Worm (Caenorhabditis elegans) whole organism, L1 larva: Measurements from ENCODE around the gene copd-1.

Source experiments
- C04F5.9 ChIP-seq: sonication (generic microtip); optimal IDR thresholded peaks from 2 replicates; lab custom pipeline; 2016; ENCODE audit warnings: missing genetic modification characterization, missing compliant biosample characterization
- aha-1 ChIP-seq: fragments of 150-350 bp; optimal IDR thresholded peaks from 2 replicates; lab custom pipeline; 2014; ENCODE audit warnings: missing biosample characterization, missing genetic modification characterization
- ceh-82 ChIP-seq, 3 experiments: fragments of 150-350 bp in 1 of 3; sonication (generic microtip) in 2 of 3; optimal IDR thresholded peaks; 2 replicates each; lab custom pipeline; 2014 to 2017; ENCODE audit warnings: missing biosample characterization in 3 of 3, missing genetic modification characterization in 3 of 3
- ces-1 ChIP-seq: fragments of 150-350 bp; optimal IDR thresholded peaks from 2 replicates; lab custom pipeline; 2014; ENCODE audit warnings: missing biosample characterization, missing genetic modification reagents, missing genetic modification characterization
- dpl-1 ChIP-seq, 3 experiments: fragments of 150-350 bp in 2 of 3; sonication (generic microtip) in 1 of 3; optimal IDR thresholded peaks; 2 replicates each; lab custom pipeline; 2014 to 2017; ENCODE audit warnings: missing biosample characterization in 3 of 3, missing genetic modification characterization in 3 of 3, missing genetic modification reagents in 3 of 3
- dsc-1 ChIP-seq: sonication (generic microtip); optimal IDR thresholded peaks from 2 replicates; lab custom pipeline; 2016; ENCODE audit warnings: mild to moderate bottlenecking, missing genetic modification characterization, missing compliant biosample characterization
- efl-1 ChIP-seq, 4 experiments: fragments of 150-350 bp; optimal IDR thresholded peaks in 3 of 4; peaks in 1 of 4; 1 replicate in 1 of 4; 2 replicates in 3 of 4; lab custom pipeline; 2014; ENCODE audit warnings: missing biosample characterization in 2 of 4, missing genetic modification characterization in 2 of 4, missing genetic modification reagents in 2 of 4
- efl-3 ChIP-seq: fragments of 200-800 bp; sonication (Bioruptor generic); optimal IDR thresholded peaks from 2 replicates; lab custom pipeline; 2018; ENCODE audit warnings: mild to moderate bottlenecking, missing genetic modification characterization, missing compliant biosample characterization
- egl-13 ChIP-seq: sonication (generic microtip); optimal IDR thresholded peaks from 2 replicates; lab custom pipeline; 2016; ENCODE audit warnings: missing genotype, missing genetic modification reagents, missing genetic modification characterization, missing compliant biosample characterization
- elt-3 ChIP-seq, 6 experiments: fragments of 150-350 bp in 1 of 6; sonication (generic microtip); optimal IDR thresholded peaks; 2 replicates each; lab custom pipeline; 2017 to 2018; ENCODE audit warnings: missing biosample characterization in 6 of 6, missing genetic modification characterization in 6 of 6, inconsistent platforms in 1 of 6
- fkh-10 ChIP-seq: sonication (generic microtip); optimal IDR thresholded peaks from 2 replicates; lab custom pipeline; 2017; ENCODE audit warnings: missing biosample characterization, missing genetic modification reagents, missing genetic modification characterization
- fkh-8 ChIP-seq: sonication (generic microtip); optimal IDR thresholded peaks from 2 replicates; lab custom pipeline; 2016; ENCODE audit warnings: mild to moderate bottlenecking, missing genetic modification characterization, missing compliant biosample characterization
- fos-1 ChIP-seq: fragments of 150-350 bp; optimal IDR thresholded peaks from 2 replicates; lab custom pipeline; 2014; ENCODE audit warnings: missing biosample characterization, missing genetic modification characterization
- grh-1 ChIP-seq: fragments of 200-800 bp; sonication (Bioruptor generic); IDR thresholded peaks from 2 replicates; pipeline ENCODE4 v1.3.6; 2022; ENCODE audit warnings: missing genetic modification reagents, missing genetic modification characterization, missing compliant biosample characterization
- irx-1 ChIP-seq: sonication (generic microtip); optimal IDR thresholded peaks from 2 replicates; lab custom pipeline; 2016; ENCODE audit warnings: missing genetic modification characterization, missing compliant biosample characterization
- isw-1 ChIP-seq: fragments of 200-800 bp; sonication (Bioruptor generic); IDR thresholded peaks from 2 replicates; pipeline ENCODE4 v1.3.6; 2022; ENCODE audit warnings: missing genetic modification characterization, missing compliant biosample characterization
- lin-13 ChIP-seq: fragments of 150-350 bp; optimal IDR thresholded peaks from 2 replicates; lab custom pipeline; 2014; ENCODE audit warnings: missing biosample characterization, missing genetic modification reagents, missing genetic modification characterization
- lin-14 ChIP-seq: fragments of 200-800 bp; sonication (Bioruptor generic); optimal IDR thresholded peaks from 2 replicates; lab custom pipeline; 2018; ENCODE audit warnings: mild to moderate bottlenecking, missing genetic modification characterization, moderate library complexity, missing compliant biosample characterization
- lin-15B ChIP-seq: fragments of 150-350 bp; sonication (generic microtip); optimal IDR thresholded peaks from 3 replicates; lab custom pipeline; 2014; ENCODE audit warnings: missing biosample characterization, missing genetic modification characterization
- lin-35 ChIP-seq, 2 experiments: fragments of 150-350 bp; optimal IDR thresholded peaks; 2 replicates each; lab custom pipeline; 2014; ENCODE audit warnings: missing biosample characterization in 2 of 2, missing genetic modification characterization in 2 of 2, missing genetic modification reagents in 2 of 2
- lsy-2 ChIP-seq, 2 experiments: fragments of 150-350 bp; optimal IDR thresholded peaks; 2 replicates each; lab custom pipeline; 2014; ENCODE audit warnings: missing biosample characterization in 2 of 2, missing genetic modification characterization in 2 of 2
- mab-9 ChIP-seq: fragments of 200-800 bp; sonication (Bioruptor generic); IDR thresholded peaks from 2 replicates; pipeline ENCODE4 v1.3.6; 2022; ENCODE audit warnings: missing genetic modification reagents, missing genetic modification characterization, missing compliant biosample characterization
- mep-1 ChIP-seq: fragments of 150-350 bp; optimal IDR thresholded peaks from 2 replicates; lab custom pipeline; 2014; ENCODE audit warnings: missing biosample characterization, missing genetic modification characterization
- nhr-19 ChIP-seq: fragments of 200-800 bp; sonication (Bioruptor generic); conservative IDR thresholded peaks from 2 replicates; pipeline ENCODE4 v1.3.6; 2022; ENCODE audit warnings: missing genetic modification characterization, missing compliant biosample characterization
- nhr-20 ChIP-seq: sonication (generic microtip); optimal IDR thresholded peaks from 2 replicates; lab custom pipeline; 2016; ENCODE audit warnings: mild to moderate bottlenecking, missing genetic modification characterization, missing compliant biosample characterization
- nhr-71 ChIP-seq: sonication (generic microtip); optimal IDR thresholded peaks from 2 replicates; lab custom pipeline; 2016; ENCODE audit warnings: mild to moderate bottlenecking, missing genetic modification characterization, moderate library complexity, missing compliant biosample characterization
- nhr-76 ChIP-seq: sonication (generic microtip); optimal IDR thresholded peaks from 2 replicates; lab custom pipeline; 2017; ENCODE audit warnings: missing biosample characterization, missing genetic modification characterization
- nhr-84 ChIP-seq: sonication (generic microtip); optimal IDR thresholded peaks from 2 replicates; lab custom pipeline; 2017; ENCODE audit warnings: missing biosample characterization, missing genetic modification characterization
- nhr-85 ChIP-seq: sonication (generic microtip); peaks from one replicate; lab custom pipeline; 2016; ENCODE audit warnings: missing genetic modification characterization, inconsistent platforms, missing compliant biosample characterization
- nhr-90 ChIP-seq: sonication (generic microtip); optimal IDR thresholded peaks from 2 replicates; lab custom pipeline; 2016; ENCODE audit warnings: mild to moderate bottlenecking, missing genetic modification characterization, missing compliant biosample characterization; ENCODE audit not compliant: poor library complexity
- pag-3 ChIP-seq: sonication (generic microtip); optimal IDR thresholded peaks from 2 replicates; lab custom pipeline; 2017; ENCODE audit warnings: missing genetic modification characterization, mild to moderate bottlenecking, missing compliant biosample characterization, antibody characterized with exemption, borderline replicate concordance; ENCODE audit not compliant: insufficient read depth
- snpc-4 ChIP-seq: fragments of 150-350 bp; optimal IDR thresholded peaks from 2 replicates; lab custom pipeline; 2014; ENCODE audit warnings: missing biosample characterization, missing genetic modification characterization
- vab-15 ChIP-seq: sonication (generic microtip); optimal IDR thresholded peaks from 2 replicates; lab custom pipeline; 2017; ENCODE audit warnings: missing genotype, mild to moderate bottlenecking, missing genetic modification characterization, missing compliant biosample characterization
- xbp-1 ChIP-seq: sonication (generic microtip); optimal IDR thresholded peaks from 2 replicates; lab custom pipeline; 2016; ENCODE audit warnings: missing genetic modification characterization, missing compliant biosample characterization
- ztf-4 ChIP-seq: fragments of 150-350 bp; optimal IDR thresholded peaks from 2 replicates; lab custom pipeline; 2014; ENCODE audit warnings: missing biosample characterization, missing genetic modification characterization

Gene copd-1

ce11 chrIII:6608101-6608672, 16.6 kb downstream of the copd-1 start, which contains the start of the genes mdh-2 and F20H11.4 (continued):
- TF ChIP-seq dpl-1 (GFP tag; optimal IDR thresholded peaks at IDR 0.05; lab: Kevin White, UChicago), result peak; percentile 95 to 97 (median 95)
- TF ChIP-seq ztf-4 (tag; lab: Kevin White, UChicago), result peak; percentile 27
- TF ChIP-seq dsc-1 (tag; lab: Kevin White, UChicago), result peak; percentile 62
- TF ChIP-seq efl-1 (optimal IDR thresholded peaks at IDR 0.05; lab: Kevin White, UChicago), result peak; percentile 85 to 97
- TF ChIP-seq efl-1 (GFP tag; optimal IDR thresholded peaks at IDR 0.05 in 1 of 2; lab: Kevin White, UChicago), result peak; percentile 96 to 99
- peak; percentile 80 for TF ChIP-seq lin-13 (GFP tag; lab: Kevin White, UChicago)
- TF ChIP-seq C04F5.9 (tag; lab: Kevin White, UChicago), result no peak
- TF ChIP-seq lsy-2 (tag; optimal IDR thresholded peaks at IDR 0.05; lab: Kevin White, UChicago), result peak; percentile 86 to 93
- TF ChIP-seq vab-15, result no peak
- peak; percentile 100 for TF ChIP-seq nhr-19
- TF ChIP-seq fos-1 (tag; lab: Kevin White, UChicago), result no peak
- peak; percentile 82 for TF ChIP-seq nhr-90 (tag; lab: Kevin White, UChicago)
- TF ChIP-seq xbp-1, result peak; percentile 86
- TF ChIP-seq pag-3 (tag; lab: Kevin White, UChicago), result no peak
- TF ChIP-seq nhr-84, result no peak
- TF ChIP-seq isw-1, result peak; percentile 74
- TF ChIP-seq ces-1 (GFP tag; lab: Kevin White, UChicago), result no peak
- TF ChIP-seq egl-13 (tag; lab: Kevin White, UChicago), result peak; percentile 68
- peak; percentile 76 for TF ChIP-seq lin-15B (tag; lab: Kevin White, UChicago)
- peak; percentile 69 for TF ChIP-seq irx-1 (tag; lab: Kevin White, UChicago)
- TF ChIP-seq elt-3 (tag; optimal IDR thresholded peaks at IDR 0.05; lab: Kevin White, UChicago), result peak in 2 of 6 experiments; percentile 65 to 78
- no peak for TF ChIP-seq efl-3 (GFP tag; lab: Kevin White, UChicago)
- TF ChIP-seq mep-1 (tag; lab: Kevin White, UChicago), result peak; percentile 84
- TF ChIP-seq nhr-76, result no peak
- peak; percentile 83 for TF ChIP-seq lin-14 (GFP tag; lab: Kevin White, UChicago)
- no peak for TF ChIP-seq mab-9
- TF ChIP-seq nhr-85 (tag; lab: Kevin White, UChicago), result peak; percentile 92
- peak; percentile 61 for TF ChIP-seq snpc-4 (tag; lab: Kevin White, UChicago)
- TF ChIP-seq aha-1 (tag; lab: Kevin White, UChicago), result no peak
- TF ChIP-seq lin-35 (GFP tag; optimal IDR thresholded peaks at IDR 0.05; lab: Kevin White, UChicago), result peak; percentile 97 to 98
- TF ChIP-seq fkh-10, result no peak
- peak; percentile 72 for TF ChIP-seq fkh-8 (tag; lab: Kevin White, UChicago)
- TF ChIP-seq ceh-82 (tag; optimal IDR thresholded peaks at IDR 0.05; lab: Kevin White, UChicago), result peak; percentile 64 to 90 (median 78)
- TF ChIP-seq nhr-20 (tag; lab: Kevin White, UChicago), result peak; percentile 87
- no peak for TF ChIP-seq grh-1 (GFP tag; lab: Robert Waterston, UW)

- TF ChIP-seq C04F5.9 (tag; lab: Kevin White, UChicago) (no peak), efl-1 (optimal IDR thresholded peaks at IDR 0.05; lab: Kevin White, UChicago) (no peak), efl-1 (GFP tag; optimal IDR thresholded peaks at IDR 0.05 in 1 of 2; lab: Kevin White, UChicago) (peak in 1 of 2 experiments; percentile 62)
- TF ChIP-seq, all 84 proteins: peak for 1
Observed at ce11 chrIII:6607646-6608045, 17.1 kb downstream of the copd-1 start.

DNA sequence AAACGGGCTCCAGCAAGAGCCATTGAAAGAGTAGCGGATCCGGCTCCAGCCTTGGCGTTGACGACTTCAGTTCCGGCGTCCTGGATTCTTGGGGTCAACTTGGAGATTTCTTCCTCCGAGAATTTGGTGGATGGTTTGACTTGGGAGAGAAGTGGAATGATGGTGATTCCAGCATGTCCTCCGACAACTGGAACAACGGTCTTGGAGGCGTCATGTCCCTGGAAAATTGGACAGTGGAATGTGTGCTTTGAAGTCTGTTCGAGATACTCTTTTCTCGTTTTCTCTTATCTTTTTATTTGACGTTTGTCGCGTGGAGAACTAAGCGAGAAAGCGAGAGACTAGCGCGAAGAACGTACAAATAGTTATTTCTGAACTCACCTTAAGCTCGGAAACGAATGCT, 17.7 kb downstream of the copd-1 start:
- TF ChIP-seq nhr-71 (tag; lab: Kevin White, UChicago) (no peak), nhr-19 (peak; percentile 44), nhr-90 (tag; lab: Kevin White, UChicago) (peak; percentile 9), lin-35 (GFP tag; optimal IDR thresholded peaks at IDR 0.05; lab: Kevin White, UChicago) (peak in 1 of 2 experiments; percentile 10), efl-1 (optimal IDR thresholded peaks at IDR 0.05; lab: Kevin White, UChicago) (no peak), efl-1 (GFP tag; optimal IDR thresholded peaks at IDR 0.05 in 1 of 2; lab: Kevin White, UChicago) (peak in 1 of 2 experiments; percentile 53)
- TF ChIP-seq, all 84 proteins: peak for 4
